Fruit fly (Drosophila melanogaster): ENCODE measurements around the gene Atg4a.

The Atg4a gene

DNA sequence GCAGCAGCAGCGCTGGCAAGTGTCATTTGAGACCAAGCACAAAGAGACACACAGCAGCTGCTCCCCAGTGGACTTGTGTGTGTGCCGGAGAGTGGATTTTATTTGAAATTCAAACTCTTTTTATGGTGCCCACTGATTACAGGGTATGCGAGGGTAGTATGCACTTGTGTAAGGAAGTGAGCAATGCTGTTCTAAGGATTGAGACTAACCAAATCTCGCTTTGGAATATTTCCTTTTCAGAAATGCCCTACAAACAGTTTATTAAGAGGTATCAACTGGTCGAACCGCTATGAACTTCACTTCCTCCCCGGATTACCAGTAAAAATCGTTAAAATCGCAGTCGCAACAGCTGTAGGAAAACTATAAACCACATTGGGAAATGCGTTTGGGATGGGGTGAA is 5.0 kb upstream of the Atg4a start (continued):
- TF ChIP-seq CG42726 (GFP tag; IDR thresholded peaks at IDR 0.05; ENCODE audit: partially characterized antibody): no peak
- peak; percentile 94 for TF ChIP-seq CG6689 (GFP tag; IDR thresholded peaks at IDR 0.05)
- TF ChIP-seq CG10274 (GFP tag; optimal IDR thresholded peaks at IDR 0.05): peak; percentile 66
- TF ChIP-seq Doc3 (GFP tag; IDR thresholded peaks at IDR 0.05; ENCODE audit: partially characterized antibody): no peak
- no peak for TF ChIP-seq nom (GFP tag; optimal IDR thresholded peaks at IDR 0.05)
- TF ChIP-seq CG13123 (GFP tag; optimal IDR thresholded peaks at IDR 0.05): peak; percentile 86
- peak; percentile 93 for TF ChIP-seq bab2 (GFP tag; optimal IDR thresholded peaks at IDR 0.05)
- TF ChIP-seq CG17568 (GFP tag; optimal IDR thresholded peaks at IDR 0.05): no peak
- peak; percentile 96 to 98 for TF ChIP-seq chif (GFP tag; optimal IDR thresholded peaks at IDR 0.05)
- TF ChIP-seq seq (GFP tag; IDR thresholded peaks at IDR 0.05): peak; percentile 79
- peak; percentile 88 for TF ChIP-seq CG14050 (GFP tag; IDR thresholded peaks at IDR 0.05)
- peak; percentile 92 for TF ChIP-seq Mrtf (GFP tag; IDR thresholded peaks at IDR 0.05)
- peak; percentile 84 for TF ChIP-seq psq (GFP tag; optimal IDR thresholded peaks at IDR 0.05)
- TF ChIP-seq peb (GFP tag; IDR thresholded peaks at IDR 0.05): peak; percentile 92
- peak; percentile 61 for TF ChIP-seq CG8281 (tag; optimal IDR thresholded peaks at IDR 0.05)
- TF ChIP-seq bigmax (GFP tag; optimal IDR thresholded peaks at IDR 0.05): no peak
- TF ChIP-seq CG32767 (GFP tag; IDR thresholded peaks at IDR 0.05): peak; percentile 90
- peak; percentile 91 for TF ChIP-seq H15 (GFP tag; IDR thresholded peaks at IDR 0.05)
- peak; percentile 96 for TF ChIP-seq Atf3 (GFP tag; optimal IDR thresholded peaks at IDR 0.05)
- peak; percentile 79 for TF ChIP-seq Ravus (GFP tag; IDR thresholded peaks at IDR 0.05)
- TF ChIP-seq aop (GFP tag; IDR thresholded peaks at IDR 0.05): peak; percentile 84; the same call in 1 of the 2 replicates
- TF ChIP-seq CG31365 (tag; optimal IDR thresholded peaks at IDR 0.05): peak; percentile 56
- peak; percentile 96 for TF ChIP-seq gem (tag; optimal IDR thresholded peaks at IDR 0.05)
- TF ChIP-seq cg (GFP tag; optimal IDR thresholded peaks at IDR 0.05): peak; percentile 51
- peak; percentile 67 for TF ChIP-seq CG4360 (GFP tag; IDR thresholded peaks at IDR 0.05)
- TF ChIP-seq Mad (GFP tag; optimal IDR thresholded peaks at IDR 0.05): peak; percentile 88
- no peak for TF ChIP-seq Tbp (GFP tag; optimal IDR thresholded peaks at IDR 0.05)
- peak; percentile 84 for TF ChIP-seq CG12071 (GFP tag; optimal IDR thresholded peaks at IDR 0.05)
- peak; percentile 91 for TF ChIP-seq slbo (GFP tag; IDR thresholded peaks at IDR 0.05)
- TF ChIP-seq CG10147 (GFP tag; optimal IDR thresholded peaks at IDR 0.05): peak; percentile 68
- TF ChIP-seq CG4820 (GFP tag; optimal IDR thresholded peaks at IDR 0.05): peak; percentile 94
- no peak for TF ChIP-seq pzg (GFP tag; optimal IDR thresholded peaks at IDR 0.05)
- peak; percentile 94 for TF ChIP-seq pum (GFP tag; optimal IDR thresholded peaks at IDR 0.05)
- peak; percentile 94 for TF ChIP-seq ind (GFP tag; optimal IDR thresholded peaks at IDR 0.05)
- peak; percentile 95 for TF ChIP-seq H2.0 (GFP tag; IDR thresholded peaks at IDR 0.05)
- TF ChIP-seq nerfin-1 (tag; optimal IDR thresholded peaks at IDR 0.05): peak; percentile 77
- TF ChIP-seq Myb (GFP tag; optimal IDR thresholded peaks at IDR 0.05): peak; percentile 66
- peak; percentile 93 for TF ChIP-seq Camta (GFP tag; optimal IDR thresholded peaks at IDR 0.05)
- peak; percentile 93 for TF ChIP-seq dan (GFP tag; IDR thresholded peaks at IDR 0.05)
- peak; percentile 86 for TF ChIP-seq lab (GFP tag; optimal IDR thresholded peaks at IDR 0.05)
- TF ChIP-seq CG3065 (GFP tag; optimal IDR thresholded peaks at IDR 0.05): peak; percentile 88
- peak; percentile 90 for TF ChIP-seq dimm (GFP tag; IDR thresholded peaks at IDR 0.05)
- peak; percentile 92 for TF ChIP-seq Dad (GFP tag; optimal IDR thresholded peaks at IDR 0.05)
- peak; percentile 93 for TF ChIP-seq dmrt99B (tag; optimal IDR thresholded peaks at IDR 0.05)
- peak; percentile 73 for TF ChIP-seq CG18599 (GFP tag; optimal IDR thresholded peaks at IDR 0.05)
- peak; percentile 92 for TF ChIP-seq CG10366 (GFP tag; IDR thresholded peaks at IDR 0.05)
- TF ChIP-seq CG3995 (GFP tag; optimal IDR thresholded peaks at IDR 0.05): no peak
- peak; percentile 23 for TF ChIP-seq CG6854 (GFP tag; optimal IDR thresholded peaks at IDR 0.05)
- peak; percentile 76; the same call in 1 of the 3 replicates for TF ChIP-seq CG6175 (GFP tag; IDR thresholded peaks at IDR 0.05)
- no peak for TF ChIP-seq tll (GFP tag; optimal IDR thresholded peaks at IDR 0.05)
- TF ChIP-seq zfh2 (GFP tag; optimal IDR thresholded peaks at IDR 0.05): peak; percentile 40

All from whole organism, embryonic.